Fruit fly (Drosophila melanogaster) whole organism, embryonic: ENCODE data around the gene Drep4.

Experiments used
- B-H2 ChIP-seq: fragments of 200-800 bp; sonication (Bioruptor generic); optimal IDR thresholded peaks from 2 replicates; lab custom pipeline; 2018; ENCODE audit warnings: missing biosample characterization, mild to moderate bottlenecking, missing genetic modification characterization
- Blimp-1 ChIP-seq: fragments of 200-800 bp; sonication (Bioruptor generic); optimal IDR thresholded peaks from 3 replicates; lab custom pipeline; 2018; ENCODE audit warnings: missing biosample characterization, missing genetic modification characterization, mild to moderate bottlenecking, moderate library complexity, missing genetic modification reagents
- BtbVII ChIP-seq: fragments of 200-800 bp; sonication (Bioruptor generic); optimal IDR thresholded peaks from 3 replicates; lab custom pipeline; 2017; ENCODE audit warnings: missing biosample characterization, mild to moderate bottlenecking, missing genetic modification characterization
- CG11504 ChIP-seq: fragments of 200-800 bp; sonication (Bioruptor generic); optimal IDR thresholded peaks from 3 replicates; lab custom pipeline; 2019; ENCODE audit warnings: missing biosample characterization, mild to moderate bottlenecking, missing genetic modification characterization, moderate library complexity
- CG12769 ChIP-seq: fragments of 200-800 bp; sonication (Bioruptor generic); optimal IDR thresholded peaks from 2 replicates; lab custom pipeline; 2019; ENCODE audit warnings: missing biosample characterization, mild to moderate bottlenecking, missing genetic modification characterization, moderate library complexity
- CG15269 ChIP-seq: fragments of 200-800 bp; sonication (Bioruptor generic); optimal IDR thresholded peaks from 2 replicates; lab custom pipeline; 2018; ENCODE audit warnings: missing biosample characterization, mild to moderate bottlenecking, missing genetic modification characterization, moderate library complexity
- CG18619 ChIP-seq: fragments of 200-800 bp; sonication (Bioruptor generic); optimal IDR thresholded peaks from 3 replicates; lab custom pipeline; 2017; ENCODE audit warnings: missing biosample characterization, mild to moderate bottlenecking, missing genetic modification characterization
- CG3065 ChIP-seq: fragments of 200-800 bp; sonication (Bioruptor generic); optimal IDR thresholded peaks from 2 replicates; lab custom pipeline; 2016; ENCODE audit warnings: missing biosample characterization, missing genetic modification characterization
- CG31365 ChIP-seq: fragments of 200-800 bp; sonication (Bioruptor generic); optimal IDR thresholded peaks from 2 replicates; lab custom pipeline; 2018; ENCODE audit warnings: missing biosample characterization, mild to moderate bottlenecking, missing genetic modification characterization
- CG5245 ChIP-seq: fragments of 200-800 bp; sonication (Bioruptor generic); optimal IDR thresholded peaks from 3 replicates; lab custom pipeline; 2016; ENCODE audit warnings: missing biosample characterization, missing genetic modification characterization
- CG6254 ChIP-seq: fragments of 200-800 bp; sonication (Bioruptor generic); optimal IDR thresholded peaks from 3 replicates; lab custom pipeline; 2017; ENCODE audit warnings: mild to moderate bottlenecking, missing biosample characterization, missing genetic modification reagents, missing genetic modification characterization
- CG7987 ChIP-seq: fragments of 200-800 bp; sonication (Bioruptor generic); optimal IDR thresholded peaks from 2 replicates; lab custom pipeline; 2018; ENCODE audit warnings: missing biosample characterization, mild to moderate bottlenecking, missing genetic modification characterization, moderate library complexity
- CHES-1-like ChIP-seq: fragments of 200-800 bp; sonication (Bioruptor generic); optimal IDR thresholded peaks from 2 replicates; lab custom pipeline; 2016; ENCODE audit warnings: missing biosample characterization, missing genetic modification characterization
- Chrac-16 ChIP-seq: fragments of 200-800 bp; sonication (Bioruptor generic); optimal IDR thresholded peaks from 3 replicates; lab custom pipeline; 2016; ENCODE audit warnings: missing biosample characterization, missing genetic modification characterization
- E2f2 ChIP-seq: fragments of 200-800 bp; sonication (Bioruptor generic); IDR thresholded peaks from 2 replicates; pipeline ENCODE4 v1.3.6; 2022; ENCODE audit warnings: missing biosample characterization, missing genetic modification characterization
- Ets65A ChIP-seq: fragments of 200-800 bp; sonication (Bioruptor generic); peaks from one replicate; lab custom pipeline; 2016; ENCODE audit warnings: missing biosample characterization, missing genetic modification characterization
- H2.0 ChIP-seq: fragments of 200-800 bp; sonication (Bioruptor generic); IDR thresholded peaks from 2 replicates; pipeline ENCODE4 v1.3.6; 2022; ENCODE audit warnings: missing biosample characterization, missing genetic modification characterization
- Jarid2 ChIP-seq: fragments of 200-800 bp; sonication (Bioruptor generic); optimal IDR thresholded peaks from 3 replicates; lab custom pipeline; 2017; ENCODE audit warnings: mild to moderate bottlenecking, missing biosample characterization, missing genetic modification reagents, missing genetic modification characterization
- Med ChIP-seq: fragments of 200-800 bp; sonication (Bioruptor generic); peaks from one replicate; lab custom pipeline; 2016; ENCODE audit warnings: missing biosample characterization, missing genetic modification characterization, mild to moderate bottlenecking, inconsistent platforms, moderate library complexity
- Nf-YB ChIP-seq: fragments of 200-800 bp; sonication (Bioruptor generic); optimal IDR thresholded peaks from 3 replicates; lab custom pipeline; 2019; ENCODE audit warnings: missing biosample characterization, mild to moderate bottlenecking, missing genetic modification characterization, moderate library complexity
- Oaz ChIP-seq: fragments of 200-800 bp; sonication (Bioruptor generic); IDR thresholded peaks from 2 replicates; pipeline ENCODE4 v1.3.6; 2022; ENCODE audit warnings: missing biosample characterization, missing genetic modification characterization
- Optix ChIP-seq: fragments of 200-800 bp; sonication (Bioruptor generic); IDR thresholded peaks from 3 replicates; pipeline ENCODE4 v1.3.6; 2022; ENCODE audit warnings: missing biosample characterization, missing genetic modification characterization
- Sin3A ChIP-seq: fragments of >200 bp; optimal IDR thresholded peaks from 2 replicates; lab custom pipeline; 2018
- aop ChIP-seq: fragments of 200-800 bp; sonication (Bioruptor generic); IDR thresholded peaks from 2 replicates; pipeline ENCODE4 v1.3.6; 2022; ENCODE audit warnings: missing biosample characterization, missing genetic modification characterization
- ato ChIP-seq: fragments of 200-800 bp; sonication (Bioruptor generic); IDR thresholded peaks from 2 replicates; pipeline ENCODE4 v1.3.6; 2022; ENCODE audit warnings: missing biosample characterization, missing genetic modification characterization; ENCODE audit not compliant: partially characterized antibody
- chinmo ChIP-seq: fragments of 200-800 bp; sonication (Bioruptor generic); IDR thresholded peaks from 4 replicates; pipeline ENCODE4 v1.3.6; 2022; ENCODE audit warnings: missing biosample characterization, missing genetic modification characterization; ENCODE audit not compliant: partially characterized antibody
- crp ChIP-seq, 2 experiments: fragments of 200-800 bp; sonication (Bioruptor generic); optimal IDR thresholded peaks; 2 replicates in 1 of 2; 3 replicates in 1 of 2; lab custom pipeline; 2017; ENCODE audit warnings: missing biosample characterization in 2 of 2, missing genetic modification characterization in 2 of 2, mild to moderate bottlenecking in 1 of 2, moderate library complexity in 1 of 2
- fd102C ChIP-seq: fragments of 200-800 bp; sonication (Bioruptor generic); optimal IDR thresholded peaks from 2 replicates; lab custom pipeline; 2018; ENCODE audit warnings: missing biosample characterization, mild to moderate bottlenecking, missing genetic modification characterization, moderate library complexity
- gem ChIP-seq: fragments of 200-800 bp; sonication (Bioruptor generic); optimal IDR thresholded peaks from 2 replicates; lab custom pipeline; 2019; ENCODE audit warnings: missing biosample characterization, mild to moderate bottlenecking, missing genetic modification characterization, moderate library complexity
- gro ChIP-seq: fragments of 200-800 bp; sonication (Bioruptor generic); optimal IDR thresholded peaks from 2 replicates; lab custom pipeline; 2016; ENCODE audit warnings: missing biosample characterization, missing genetic modification characterization
- ham ChIP-seq: fragments of 200-800 bp; sonication (Bioruptor generic); IDR thresholded peaks from 2 replicates; pipeline ENCODE4 v1.3.6; 2022; ENCODE audit warnings: missing biosample characterization, missing genetic modification characterization
- hbn ChIP-seq: fragments of 200-800 bp; sonication (Bioruptor generic); IDR thresholded peaks from 2 replicates; pipeline ENCODE4 v1.3.6; 2022; ENCODE audit warnings: missing biosample characterization, missing genetic modification characterization; ENCODE audit not compliant: partially characterized antibody
- jigr1 ChIP-seq: fragments of 200-800 bp; sonication (Bioruptor generic); IDR thresholded peaks from 3 replicates; pipeline ENCODE4 v1.3.6; 2022; ENCODE audit warnings: missing biosample characterization, missing genetic modification characterization
- lmd ChIP-seq: fragments of 200-800 bp; sonication (Bioruptor generic); IDR thresholded peaks from 2 replicates; pipeline ENCODE4 v1.3.6; 2022; ENCODE audit warnings: missing biosample characterization, missing genetic modification characterization
- oc ChIP-seq: fragments of 200-800 bp; sonication (Bioruptor generic); optimal IDR thresholded peaks from 2 replicates; lab custom pipeline; 2018; ENCODE audit warnings: missing biosample characterization, mild to moderate bottlenecking, missing genetic modification characterization, moderate library complexity
- pnt ChIP-seq: fragments of 200-800 bp; sonication (Bioruptor generic); optimal IDR thresholded peaks from 3 replicates; lab custom pipeline; 2016; ENCODE audit warnings: missing biosample characterization, missing genetic modification characterization
- pros ChIP-seq: fragments of 200-800 bp; sonication (Bioruptor generic); optimal IDR thresholded peaks from 3 replicates; lab custom pipeline; 2019; ENCODE audit warnings: missing biosample characterization, mild to moderate bottlenecking, missing genetic modification characterization, moderate library complexity
- run ChIP-seq: fragments of 200-800 bp; sonication (Bioruptor generic); optimal IDR thresholded peaks from 3 replicates; lab custom pipeline; 2018; ENCODE audit warnings: missing biosample characterization, mild to moderate bottlenecking, missing genetic modification characterization
- sim ChIP-seq: fragments of 200-800 bp; sonication (Bioruptor generic); IDR thresholded peaks from 2 replicates; pipeline ENCODE4 v1.3.6; 2022; ENCODE audit warnings: missing biosample characterization, missing genetic modification characterization
- so ChIP-seq: fragments of 200-800 bp; sonication (Bioruptor generic); IDR thresholded peaks from 3 replicates; pipeline ENCODE4 v1.3.6; 2022; ENCODE audit warnings: missing biosample characterization, missing genetic modification characterization
- tll ChIP-seq, 2 experiments: fragments of 200-800 bp in 1 of 2; fragments of >200 bp in 1 of 2; sonication (Bioruptor generic) in 1 of 2; optimal IDR thresholded peaks; 2 replicates each; lab custom pipeline; 2017 to 2019; ENCODE audit warnings: missing biosample characterization in 2 of 2, missing genetic modification characterization in 2 of 2, mild to moderate bottlenecking in 1 of 2, moderate library complexity in 1 of 2

Drep4 gene

DNA sequence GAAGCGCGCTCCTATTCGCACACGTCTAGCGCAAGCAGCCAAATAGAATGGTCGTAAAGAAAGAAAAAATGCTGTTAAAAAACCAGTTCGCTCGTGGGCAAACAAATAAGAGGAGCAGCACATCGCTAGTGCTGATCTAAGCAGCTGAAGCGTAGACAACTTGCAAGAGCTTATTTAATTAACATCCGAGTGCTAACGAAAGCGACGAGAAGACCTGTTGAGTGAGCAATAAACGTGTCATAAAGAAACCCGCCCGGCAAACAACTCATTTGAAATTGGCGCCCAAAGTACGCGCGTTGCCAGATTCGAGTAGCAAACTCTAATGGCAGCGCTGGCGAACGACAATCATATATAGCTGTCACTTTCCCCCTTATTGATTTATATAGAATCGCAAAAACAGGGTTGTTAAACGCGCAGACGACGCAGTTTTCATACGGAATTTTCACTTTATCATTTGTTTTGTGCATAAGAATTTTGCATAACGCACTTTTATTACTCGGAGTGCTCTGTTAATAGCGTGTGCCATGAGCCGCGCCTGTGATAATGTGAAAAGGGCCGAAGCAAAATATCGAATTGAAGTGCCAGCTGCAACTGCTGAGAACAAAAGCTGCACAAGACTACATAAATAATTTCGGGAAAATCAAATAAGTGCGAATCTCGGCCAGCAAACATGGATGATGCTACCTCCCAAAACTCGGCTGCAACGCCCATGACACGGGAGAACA is 9.9 kb upstream of the Drep4 start (continued):
- no peak for TF ChIP-seq CG5245
- TF ChIP-seq CG7987 (GFP tag; lab: Kevin White, UChicago), result no peak
- no peak for TF ChIP-seq oc
- TF ChIP-seq CG15269, result no peak
- TF ChIP-seq fd102C (GFP tag; lab: Kevin White, UChicago), result no peak
- TF ChIP-seq CG18619 (GFP tag; lab: Kevin White, UChicago), result no peak
- TF ChIP-seq Optix, result no peak
- no peak for TF ChIP-seq CG3065 (GFP tag; lab: Kevin White, UChicago)
- TF ChIP-seq aop (GFP tag; lab: Robert Waterston, UW), result no peak
- no peak for TF ChIP-seq H2.0
- TF ChIP-seq ato (GFP tag; lab: Robert Waterston, UW), result 0 out of 2 replicates have a peak, but pooled peaks have one; percentile 48
- no peak for TF ChIP-seq Nf-YB (GFP tag; lab: Kevin White, UChicago)
- TF ChIP-seq pnt (GFP tag; lab: Kevin White, UChicago), result no peak
- no peak for TF ChIP-seq sim (GFP tag; lab: Robert Waterston, UW)
- no peak for TF ChIP-seq B-H2 (GFP tag; lab: Kevin White, UChicago)
- no peak for TF ChIP-seq run (tag; lab: Kevin White, UChicago)
- TF ChIP-seq so (GFP tag; lab: Robert Waterston, UW), result no peak
- no peak for TF ChIP-seq hbn (GFP tag; lab: Robert Waterston, UW)
- TF ChIP-seq tll (GFP tag; optimal IDR thresholded peaks at IDR 0.05; lab: Kevin White, UChicago), result no peak
- TF ChIP-seq CG31365 (tag; lab: Kevin White, UChicago), result no peak
- TF ChIP-seq crp (GFP tag; optimal IDR thresholded peaks at IDR 0.05; lab: Kevin White, UChicago), result peak in 1 of 2 experiments; percentile 42
- peak; percentile 99 for TF ChIP-seq E2f2
- no peak for TF ChIP-seq ham (GFP tag; lab: Robert Waterston, UW)
- no peak for TF ChIP-seq Jarid2 (GFP tag; lab: Kevin White, UChicago)
- peak; percentile 70 for TF ChIP-seq gro (GFP tag; lab: Kevin White, UChicago)
- peak; percentile 48 for TF ChIP-seq Sin3A (lab: Kevin White, UChicago)
- no peak for TF ChIP-seq Chrac-16
- TF ChIP-seq gem (tag; lab: Kevin White, UChicago), result no peak
- peak; percentile 57 for TF ChIP-seq CHES-1-like (GFP tag; lab: Kevin White, UChicago)

DNA sequence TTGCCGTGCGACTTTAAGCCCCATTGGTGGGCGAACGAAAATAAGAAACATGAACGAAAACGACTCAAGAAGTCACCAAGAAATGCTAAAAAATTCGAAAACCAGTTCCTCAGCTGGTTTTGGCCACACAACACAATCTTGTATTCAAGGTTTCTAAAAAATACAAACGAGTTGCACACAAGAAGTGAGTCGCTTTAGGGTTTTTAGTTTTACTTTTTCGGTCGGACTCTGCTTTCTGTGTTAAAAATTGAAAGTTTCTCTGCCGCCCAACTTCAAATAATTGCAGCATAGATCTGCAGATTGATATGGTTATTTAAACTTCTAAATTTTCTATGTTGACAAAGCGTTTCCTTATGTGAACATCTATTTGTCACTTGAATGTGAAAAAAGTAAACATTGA is 6.4 kb upstream of the Drep4 start, which contains the start of gene CG16824:
CG16824 (plus strand) TSS at position 384 of the 400 bp plus-strand sequence.
- TF ChIP-seq lmd (GFP tag; lab: Robert Waterston, UW) (no peak), CG12769 (tag; lab: Kevin White, UChicago) (no peak), CG11504 (no peak), Oaz (no peak), jigr1 (no peak), Ets65A (peak; percentile 71), BtbVII (GFP tag; lab: Kevin White, UChicago) (no peak), Med (GFP tag; lab: Kevin White, UChicago) (no peak), pros (GFP tag; lab: Kevin White, UChicago) (peak; percentile 88), chinmo (GFP tag; lab: Robert Waterston, UW) (0 out of 4 replicates have a peak, but pooled peaks have one; percentile 61), Blimp-1 (GFP tag; lab: Kevin White, UChicago) (peak; percentile 75), CG6254 (GFP tag; lab: Kevin White, UChicago) (no peak)
